Worm (Caenorhabditis elegans): ENCODE data around the gene C17A2.2.

- TF ChIP-seq unc-62 (GFP tag; optimal IDR thresholded peaks at IDR 0.05 in 1 of 2) (no peak), unc-62 (tag; optimal IDR thresholded peaks at IDR 0.05) (no peak), tag-97 (GFP tag; IDR thresholded peaks at IDR 0.05) (no peak), nhr-42 (GFP tag; IDR thresholded peaks at IDR 0.05) (no peak), mdl-1 (tag; optimal IDR thresholded peaks at IDR 0.05) (no peak)
Observed at ce11 chrII:3827801-3828200, 18.3 kb upstream of the C17A2.2 start, which contains the start of gene F54D10.8.
